Fruit fly (Drosophila melanogaster) whole organism, pupa: ENCODE data around the gene Glut4EF.

ENCODE experiments used
- CG8301 ChIP-seq: fragments of 200-800 bp; sonication (Bioruptor generic); optimal IDR thresholded peaks from 2 replicates; lab custom pipeline; 2018; ENCODE audit warnings: missing biosample characterization, mild to moderate bottlenecking, missing genetic modification characterization
- CG9948 ChIP-seq: fragments of 200-800 bp; sonication (Bioruptor generic); optimal IDR thresholded peaks from 2 replicates; lab custom pipeline; 2018; ENCODE audit warnings: missing biosample characterization, mild to moderate bottlenecking, missing genetic modification characterization, moderate library complexity
- Ets98B ChIP-seq: fragments of 200-800 bp; sonication (Bioruptor generic); IDR thresholded peaks from 2 replicates; pipeline ENCODE4 v1.3.6; 2022; ENCODE audit warnings: missing biosample characterization, missing genetic modification characterization

DNA sequence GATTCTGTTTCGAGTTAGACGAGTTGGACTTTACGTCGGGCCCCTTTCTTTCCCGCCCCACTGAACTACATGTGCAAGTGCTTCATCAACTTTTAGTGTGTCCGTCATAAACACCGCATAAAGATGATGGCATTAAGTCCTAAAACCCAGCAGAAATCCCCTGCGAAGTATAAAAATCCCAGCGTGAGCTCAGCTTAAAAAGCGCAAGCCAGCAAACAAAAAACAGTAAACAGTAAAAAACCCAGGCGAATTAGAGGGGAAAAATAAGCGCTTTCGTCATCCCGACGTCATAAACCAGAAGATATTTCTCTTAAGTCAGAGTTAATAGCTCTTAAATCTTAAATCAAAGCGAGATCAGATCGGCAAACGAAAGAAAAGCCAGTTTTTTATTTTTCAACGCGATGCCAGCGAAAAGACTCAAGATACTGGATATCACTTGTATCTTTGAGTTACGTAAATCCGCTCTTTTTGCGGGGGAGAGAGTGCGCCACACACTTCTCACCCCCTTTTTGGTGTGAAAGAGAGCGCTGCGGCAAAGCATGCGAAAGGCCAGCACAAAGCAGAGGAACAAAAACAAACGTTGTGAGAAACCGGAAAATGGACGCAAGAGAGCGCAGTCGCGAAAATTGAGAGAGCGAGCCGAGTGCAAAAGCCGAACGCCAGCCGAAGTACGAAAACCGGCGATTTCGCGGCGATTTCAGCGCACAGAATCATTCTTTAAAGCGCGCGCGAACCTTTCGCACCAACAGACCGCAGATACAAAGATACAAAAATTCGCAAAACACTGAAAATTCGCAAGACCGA, 53.9 kb downstream of the Glut4EF start:
- 0 out of 2 replicates have a peak, but pooled peaks have one; percentile 57 for TF ChIP-seq Ets98B (GFP tag; lab: Robert Waterston, UW)
- TF ChIP-seq CG9948 (tag; lab: Kevin White, UChicago) = no peak
- TF ChIP-seq CG8301 = peak; percentile 23
